Worm (Caenorhabditis elegans): ENCODE data around the gene aldo-1.
A peak's percentile ranks its signal among the peaks of the same experiment; 100 is the strongest.

Gene aldo-1

DNA sequence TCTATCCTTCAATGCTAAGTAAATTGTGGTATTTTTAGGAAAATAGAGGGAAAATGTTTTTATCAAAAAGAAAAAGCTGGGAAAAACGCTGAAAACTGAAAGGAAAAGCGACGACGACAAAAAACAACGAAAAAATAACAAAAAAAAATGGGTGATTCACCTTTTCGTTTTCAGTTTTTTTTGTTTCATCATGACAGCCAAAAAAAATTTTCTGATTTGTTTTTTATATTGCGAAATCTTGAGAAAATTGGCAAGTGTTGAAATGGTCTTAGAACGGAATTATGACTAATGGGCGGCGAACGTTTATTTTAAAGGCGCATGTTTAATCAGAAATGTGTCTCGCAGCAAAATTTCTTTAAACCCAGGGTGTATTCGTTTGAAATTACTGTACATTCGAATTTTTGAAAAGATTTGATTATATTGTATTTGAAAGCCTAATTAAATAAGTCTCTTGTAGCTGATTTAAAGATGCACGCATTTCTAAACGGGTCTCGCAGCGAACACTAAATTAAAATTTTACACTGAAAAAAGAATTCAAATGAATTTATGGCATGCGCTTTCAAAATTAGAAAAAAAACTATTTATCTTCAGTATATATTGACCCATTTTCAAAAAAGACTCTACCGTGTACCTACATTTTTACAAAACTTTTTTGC, 28.9 kb downstream of the aldo-1 start:
- TF ChIP-seq bed-3 (GFP tag; optimal IDR thresholded peaks at IDR 0.05): no peak
- TF ChIP-seq unc-39 (tag; optimal IDR thresholded peaks at IDR 0.05): no peak
- TF ChIP-seq nhr-237 (tag; optimal IDR thresholded peaks at IDR 0.05): no peak
- no peak for TF ChIP-seq sptf-1 (tag; optimal IDR thresholded peaks at IDR 0.05)
- no peak for TF ChIP-seq sem-2 (GFP tag; optimal IDR thresholded peaks at IDR 0.05)
- TF ChIP-seq nhr-2 (tag; optimal IDR thresholded peaks at IDR 0.05): no peak
- TF ChIP-seq ces-1 (GFP tag; optimal IDR thresholded peaks at IDR 0.05): no peak
- TF ChIP-seq lin-32 (GFP tag; optimal IDR thresholded peaks at IDR 0.05): no peak
- no peak for TF ChIP-seq lin-13 (tag; optimal IDR thresholded peaks at IDR 0.05)
- TF ChIP-seq unc-120 (tag; optimal IDR thresholded peaks at IDR 0.05; ENCODE audit: poor library complexity, severe bottlenecking): no peak
- no peak for TF ChIP-seq blmp-1 (tag; optimal IDR thresholded peaks at IDR 0.05)
- no peak for TF ChIP-seq unc-62 (GFP tag; optimal IDR thresholded peaks at IDR 0.05)
- TF ChIP-seq ham-2 (GFP tag; optimal IDR thresholded peaks at IDR 0.05): no peak
- no peak for TF ChIP-seq nhr-28 (tag; optimal IDR thresholded peaks at IDR 0.05)
- TF ChIP-seq flh-1 (GFP tag; optimal IDR thresholded peaks at IDR 0.05): no peak
- TF ChIP-seq mep-1 (tag; optimal IDR thresholded peaks at IDR 0.05): no peak
- TF ChIP-seq ceh-39 (tag; optimal IDR thresholded peaks at IDR 0.05): no peak

ce11 chrIII:13534704-13535103, 30.0 kb downstream of the aldo-1 start:
- TF ChIP-seq unc-120 (tag; optimal IDR thresholded peaks at IDR 0.05; ENCODE audit: poor library complexity, severe bottlenecking) (no peak), zip-8 (tag; optimal IDR thresholded peaks at IDR 0.05) (no peak), blmp-1 (tag; optimal IDR thresholded peaks at IDR 0.05) (no peak), flh-1 (GFP tag; optimal IDR thresholded peaks at IDR 0.05) (no peak)

ce11 chrIII:13530838-13531237, 33.9 kb downstream of the aldo-1 start:
- TF ChIP-seq mep-1 (tag; optimal IDR thresholded peaks at IDR 0.05) (no peak), ham-2 (GFP tag; optimal IDR thresholded peaks at IDR 0.05) (no peak), unc-39 (tag; optimal IDR thresholded peaks at IDR 0.05) (no peak), nhr-28 (tag; optimal IDR thresholded peaks at IDR 0.05) (no peak), pha-4 (tag; optimal IDR thresholded peaks at IDR 0.05) (peak; percentile 91), nhr-2 (tag; optimal IDR thresholded peaks at IDR 0.05) (no peak)

DNA sequence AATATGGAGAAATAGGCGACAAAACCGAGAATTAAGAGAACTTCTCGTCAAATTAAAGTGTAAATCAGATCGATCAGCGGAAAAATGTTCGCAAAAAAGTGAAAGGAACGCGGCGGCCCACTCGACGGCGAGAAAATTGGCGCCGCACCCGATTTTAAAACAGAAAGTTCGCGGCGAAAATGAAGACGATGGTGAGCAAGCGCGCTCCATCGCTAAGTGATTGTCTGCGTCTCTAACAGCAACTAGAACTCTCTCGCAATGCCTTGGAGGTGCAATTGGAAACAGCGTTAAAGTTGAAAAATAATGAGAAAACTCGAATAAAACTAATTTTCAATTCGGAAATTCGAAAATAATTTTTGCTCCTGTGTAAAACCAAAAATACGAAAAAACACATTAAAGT, 34.7 kb downstream of the aldo-1 start:
- TF ChIP-seq mep-1 (tag; optimal IDR thresholded peaks at IDR 0.05) (no peak), ztf-11 (tag; optimal IDR thresholded peaks at IDR 0.05) (no peak), cnd-1 (tag; optimal IDR thresholded peaks at IDR 0.05) (no peak), ham-2 (GFP tag; optimal IDR thresholded peaks at IDR 0.05) (no peak), lin-13 (tag; optimal IDR thresholded peaks at IDR 0.05) (peak; percentile 67), M03D4.4 (tag; optimal IDR thresholded peaks at IDR 0.05) (no peak), drap-1 (GFP tag; optimal IDR thresholded peaks at IDR 0.05) (no peak), mls-2 (tag; optimal IDR thresholded peaks at IDR 0.05) (no peak), unc-62 (GFP tag; optimal IDR thresholded peaks at IDR 0.05) (no peak), tbx-8 (GFP tag; optimal IDR thresholded peaks at IDR 0.05) (no peak), nhr-28 (tag; optimal IDR thresholded peaks at IDR 0.05) (no peak), ceh-39 (tag; optimal IDR thresholded peaks at IDR 0.05) (no peak), nhr-76 (tag; optimal IDR thresholded peaks at IDR 0.05) (no peak), elt-1 (tag; optimal IDR thresholded peaks at IDR 0.05; ENCODE audit: borderline replicate concordance, insufficient read depth) (no peak), lsy-2 (tag; optimal IDR thresholded peaks at IDR 0.05) (peak; percentile 18), sem-2 (GFP tag; optimal IDR thresholded peaks at IDR 0.05) (no peak), nhr-12 (tag; optimal IDR thresholded peaks at IDR 0.05) (no peak), lin-32 (GFP tag; optimal IDR thresholded peaks at IDR 0.05) (no peak), sptf-1 (tag; optimal IDR thresholded peaks at IDR 0.05) (no peak), ceh-43 (GFP tag; optimal IDR thresholded peaks at IDR 0.05) (no peak), ceh-83 (GFP tag; optimal IDR thresholded peaks at IDR 0.05) (no peak), flh-1 (GFP tag; optimal IDR thresholded peaks at IDR 0.05) (no peak), unc-39 (tag; optimal IDR thresholded peaks at IDR 0.05) (no peak), pha-4 (tag; optimal IDR thresholded peaks at IDR 0.05) (peak; percentile 33), ces-1 (GFP tag; optimal IDR thresholded peaks at IDR 0.05) (peak; percentile 61), nhr-237 (tag; optimal IDR thresholded peaks at IDR 0.05) (peak; percentile 43), elt-3 (tag; optimal IDR thresholded peaks at IDR 0.05) (no peak), blmp-1 (tag; optimal IDR thresholded peaks at IDR 0.05) (peak; percentile 23)

All from whole organism, mixed stage, embryonic.